Worm (Caenorhabditis elegans) whole organism, L4 larva: Measurements from ENCODE around the gene srsx-25.

Experiments
- F37D6.2 ChIP-seq: sonication (generic microtip); optimal IDR thresholded peaks from 2 replicates; lab custom pipeline; 2016; ENCODE audit warnings: mild to moderate bottlenecking, missing genetic modification characterization, missing compliant biosample characterization
- Y105C5A.15 ChIP-seq: fragments of 200-800 bp; sonication (Bioruptor generic); IDR thresholded peaks from 2 replicates; pipeline ENCODE4 v1.3.6; 2022; ENCODE audit warnings: missing genetic modification characterization, missing compliant biosample characterization
- ZK546.5 ChIP-seq, 2 experiments: sonication (generic microtip); optimal IDR thresholded peaks; 2 replicates each; lab custom pipeline; 2017; ENCODE audit warnings: missing biosample characterization in 2 of 2, missing genetic modification characterization in 2 of 2
- aha-1 ChIP-seq: fragments of 150-350 bp; peaks from one replicate; lab custom pipeline; 2014; ENCODE audit warnings: missing biosample characterization, missing genetic modification characterization
- arid-1 ChIP-seq: fragments of 200-800 bp; sonication (Bioruptor generic); conservative IDR thresholded peaks from 2 replicates; pipeline ENCODE4 v1.3.6; 2022; ENCODE audit warnings: missing genetic modification reagents, missing genetic modification characterization, missing compliant biosample characterization
- ceh-32 ChIP-seq: sonication (generic microtip); optimal IDR thresholded peaks from 2 replicates; lab custom pipeline; 2016; ENCODE audit warnings: mild to moderate bottlenecking, missing genetic modification characterization, missing compliant biosample characterization; ENCODE audit not compliant: poor library complexity
- ceh-82 ChIP-seq: sonication (generic microtip); optimal IDR thresholded peaks from 2 replicates; lab custom pipeline; 2017; ENCODE audit warnings: missing biosample characterization, missing genetic modification characterization
- ces-1 ChIP-seq: fragments of 150-350 bp; sonication (generic microtip); optimal IDR thresholded peaks from 4 replicates; lab custom pipeline; 2014; ENCODE audit warnings: missing biosample characterization, missing genetic modification reagents, missing genetic modification characterization
- cey-2 ChIP-seq: sonication (generic microtip); optimal IDR thresholded peaks from 3 replicates; lab custom pipeline; 2017; ENCODE audit warnings: missing genetic modification characterization, mild to moderate bottlenecking, missing compliant biosample characterization, antibody characterized with exemption, borderline replicate concordance; ENCODE audit not compliant: insufficient read depth
- ctbp-1 ChIP-seq: fragments of 200-800 bp; sonication (Bioruptor generic); IDR thresholded peaks from 2 replicates; pipeline ENCODE4 v1.3.6; 2022; ENCODE audit warnings: missing genetic modification reagents, missing genetic modification characterization, missing compliant biosample characterization
- daf-19 ChIP-seq: fragments of 200-800 bp; sonication (Bioruptor generic); conservative IDR thresholded peaks from 2 replicates; pipeline ENCODE4 v1.3.6; 2022; ENCODE audit warnings: missing genetic modification characterization, missing compliant biosample characterization
- daf-8 ChIP-seq: fragments of 200-800 bp; sonication (Bioruptor generic); IDR thresholded peaks from 2 replicates; pipeline ENCODE4 v1.3.6; 2022; ENCODE audit warnings: missing genetic modification characterization, missing compliant biosample characterization
- dmd-6 ChIP-seq: fragments of 200-800 bp; sonication (Bioruptor generic); IDR thresholded peaks from 2 replicates; pipeline ENCODE4 v1.3.6; 2022; ENCODE audit warnings: missing genetic modification reagents, missing genetic modification characterization, missing compliant biosample characterization
- dmd-8 ChIP-seq: fragments of 200-800 bp; sonication (Bioruptor generic); IDR thresholded peaks from 2 replicates; pipeline ENCODE4 v1.3.6; 2022; ENCODE audit warnings: missing genetic modification characterization, missing compliant biosample characterization
- duxl-1 ChIP-seq: sonication (generic microtip); optimal IDR thresholded peaks from 2 replicates; lab custom pipeline; 2016; ENCODE audit warnings: mild to moderate bottlenecking, missing genetic modification characterization, moderate library complexity, missing compliant biosample characterization; ENCODE audit not compliant: poor library complexity
- dve-1 ChIP-seq: sonication (generic microtip); optimal IDR thresholded peaks from 2 replicates; lab custom pipeline; 2017; ENCODE audit warnings: antibody characterized with exemption, mild to moderate bottlenecking, missing genetic modification characterization, missing compliant biosample characterization; ENCODE audit not compliant: insufficient read depth
- egl-43 ChIP-seq: fragments of 200-800 bp; sonication (Bioruptor generic); IDR thresholded peaks from 2 replicates; pipeline ENCODE4 v1.3.6; 2022; ENCODE audit warnings: missing genetic modification reagents, missing genetic modification characterization, missing compliant biosample characterization
- fkh-10 ChIP-seq: fragments of 150-350 bp; optimal IDR thresholded peaks from 2 replicates; lab custom pipeline; 2014; ENCODE audit warnings: missing biosample characterization, missing genetic modification reagents, missing genetic modification characterization
- hlh-11 ChIP-seq: fragments of 200-800 bp; sonication (Bioruptor generic); optimal IDR thresholded peaks from 2 replicates; lab custom pipeline; 2018; ENCODE audit warnings: mild to moderate bottlenecking, missing genetic modification characterization, missing compliant biosample characterization
- lim-7 ChIP-seq: fragments of 200-800 bp; sonication (Bioruptor generic); IDR thresholded peaks from 2 replicates; pipeline ENCODE4 v1.3.6; 2022; ENCODE audit warnings: missing genetic modification characterization, missing compliant biosample characterization
- lin-1 ChIP-seq: fragments of 200-800 bp; sonication (Bioruptor generic); IDR thresholded peaks from 2 replicates; pipeline ENCODE4 v1.3.6; 2022; ENCODE audit warnings: missing genetic modification reagents, missing genetic modification characterization, missing compliant biosample characterization
- lin-38 ChIP-seq: fragments of 200-800 bp; sonication (Bioruptor generic); IDR thresholded peaks from 2 replicates; pipeline ENCODE4 v1.3.6; 2022; ENCODE audit warnings: missing genetic modification reagents, missing genetic modification characterization, missing compliant biosample characterization
- lin-39 ChIP-seq: fragments of 150-350 bp; optimal IDR thresholded peaks from 2 replicates; lab custom pipeline; 2014; ENCODE audit warnings: missing biosample characterization, missing genetic modification reagents, missing genetic modification characterization
- lsy-2 ChIP-seq, 2 experiments: fragments of 150-350 bp in 1 of 2; sonication (generic microtip) in 1 of 2; optimal IDR thresholded peaks; 2 replicates each; lab custom pipeline; 2014 to 2017; ENCODE audit warnings: missing biosample characterization in 2 of 2, missing genetic modification characterization in 2 of 2
- madf-5 ChIP-seq, 2 experiments: fragments of 200-800 bp; sonication (Bioruptor generic); IDR thresholded peaks; 2 replicates each; pipeline ENCODE4 v1.3.6; 2022; ENCODE audit warnings: missing compliant biosample characterization in 2 of 2, missing genetic modification characterization in 2 of 2
- madf-9 ChIP-seq: fragments of 200-800 bp; sonication (Bioruptor generic); conservative IDR thresholded peaks from 2 replicates; pipeline ENCODE4 v1.3.6; 2022; ENCODE audit warnings: missing genetic modification reagents, missing genetic modification characterization, missing compliant biosample characterization
- mdt-29 ChIP-seq: fragments of 200-800 bp; sonication (Bioruptor generic); IDR thresholded peaks from 2 replicates; pipeline ENCODE4 v1.3.6; 2022; ENCODE audit warnings: missing genetic modification reagents, missing genetic modification characterization, missing compliant biosample characterization
- mes-2 ChIP-seq: sonication (generic microtip); optimal IDR thresholded peaks from 2 replicates; lab custom pipeline; 2016; ENCODE audit warnings: missing genotype, mild to moderate bottlenecking, missing genetic modification characterization, missing compliant biosample characterization; ENCODE audit not compliant: poor library complexity, severe bottlenecking
- nhr-10 ChIP-seq: fragments of 150-350 bp; optimal IDR thresholded peaks from 2 replicates; lab custom pipeline; 2014; ENCODE audit warnings: missing biosample characterization, missing genetic modification characterization
- nhr-111 ChIP-seq: fragments of 200-800 bp; sonication (Bioruptor generic); optimal IDR thresholded peaks from 2 replicates; lab custom pipeline; 2018; ENCODE audit warnings: mild to moderate bottlenecking, missing genetic modification characterization, missing compliant biosample characterization
- nhr-25 ChIP-seq: sonication (generic microtip); optimal IDR thresholded peaks from 2 replicates; lab custom pipeline; 2017; ENCODE audit warnings: missing genetic modification characterization, mild to moderate bottlenecking, missing compliant biosample characterization, antibody characterized with exemption, moderate library complexity, borderline replicate concordance; ENCODE audit not compliant: insufficient read depth
- nhr-41 ChIP-seq: fragments of 200-800 bp; sonication (Bioruptor generic); IDR thresholded peaks from 2 replicates; pipeline ENCODE4 v1.3.6; 2022; ENCODE audit warnings: missing genetic modification reagents, missing genetic modification characterization, missing compliant biosample characterization
- nhr-42 ChIP-seq: fragments of 200-800 bp; sonication (Bioruptor generic); IDR thresholded peaks from 2 replicates; pipeline ENCODE4 v1.3.6; 2022; ENCODE audit warnings: missing genetic modification characterization, missing compliant biosample characterization
- nhr-76 ChIP-seq: fragments of 150-350 bp; optimal IDR thresholded peaks from 2 replicates; lab custom pipeline; 2014; ENCODE audit warnings: missing biosample characterization, missing genetic modification characterization
- pha-4 ChIP-seq, 2 experiments: fragments of 150-350 bp in 1 of 2; fragments of 200-800 bp in 1 of 2; sonication (Bioruptor generic) in 1 of 2; IDR thresholded peaks in 1 of 2; optimal IDR thresholded peaks in 1 of 2; 2 replicates each; pipeline versions ENCODE4 v1.3.6 to Lab custom; 2014 to 2022; ENCODE audit warnings: missing genetic modification characterization in 2 of 2, missing genetic modification reagents in 2 of 2, missing biosample characterization in 1 of 2, missing compliant biosample characterization in 1 of 2
- snpc-1.2 ChIP-seq: fragments of 200-800 bp; sonication (Bioruptor generic); IDR thresholded peaks from 2 replicates; pipeline ENCODE4 v1.3.6; 2022; ENCODE audit warnings: missing genetic modification reagents, missing genetic modification characterization, missing compliant biosample characterization
- tra-1 ChIP-seq: fragments of 200-800 bp; sonication (Bioruptor generic); IDR thresholded peaks from 2 replicates; pipeline ENCODE4 v1.3.6; 2022; ENCODE audit warnings: missing genetic modification reagents, missing genetic modification characterization, missing compliant biosample characterization
- zag-1 ChIP-seq: fragments of 150-350 bp; optimal IDR thresholded peaks from 2 replicates; lab custom pipeline; 2014; ENCODE audit warnings: missing biosample characterization, missing genetic modification characterization
- zfp-3 ChIP-seq: fragments of 200-800 bp; sonication (Bioruptor generic); conservative IDR thresholded peaks from 2 replicates; pipeline ENCODE4 v1.3.6; 2022; ENCODE audit warnings: missing genetic modification reagents, missing genetic modification characterization, missing compliant biosample characterization

Gene srsx-25

ce11 chrIV:13389237-13389636, 24.3 kb downstream of the srsx-25 start:
- TF ChIP-seq snpc-1.2 (GFP tag; lab: Robert Waterston, UW) (0 out of 2 replicates have a peak, but pooled peaks have one; percentile 11), aha-1 (tag; lab: Kevin White, UChicago) (no peak), lsy-2 (tag; optimal IDR thresholded peaks at IDR 0.05; lab: Kevin White, UChicago) (no peak), lin-39 (tag; lab: Kevin White, UChicago) (no peak), F37D6.2 (no peak), mes-2 (tag; lab: Kevin White, UChicago) (no peak), hlh-11 (tag; lab: Kevin White, UChicago) (no peak), tra-1 (GFP tag; lab: Robert Waterston, UW) (0 out of 2 replicates have a peak, but pooled peaks have one; percentile 26), nhr-42 (GFP tag; lab: Robert Waterston, UW) (peak; percentile 33; the same call in 1 of the 2 replicates), zfp-3 (GFP tag; lab: Robert Waterston, UW) (no peak), nhr-111 (GFP tag; lab: Kevin White, UChicago) (peak; percentile 43), mdt-29 (no peak), fkh-10 (GFP tag; lab: Kevin White, UChicago) (no peak), ZK546.5 (tag; optimal IDR thresholded peaks at IDR 0.05; lab: Kevin White, UChicago) (no peak), lim-7 (GFP tag; lab: Robert Waterston, UW) (no peak), ceh-82 (tag; lab: Kevin White, UChicago) (no peak), ces-1 (no peak), dmd-8 (0 out of 2 replicates have a peak, but pooled peaks have one; percentile 49), dmd-6 (GFP tag; lab: Robert Waterston, UW) (no peak), nhr-10 (tag; lab: Kevin White, UChicago) (no peak), egl-43 (GFP tag; lab: Robert Waterston, UW) (peak; percentile 67), pha-4 (GFP tag; IDR thresholded peaks at IDR 0.05; lab: Robert Waterston, UW) (no peak), pha-4 (tag; optimal IDR thresholded peaks at IDR 0.05; lab: Kevin White, UChicago) (no peak), cey-2 (tag; lab: Kevin White, UChicago) (no peak), madf-9 (GFP tag; lab: Robert Waterston, UW) (no peak), ceh-32 (tag; lab: Kevin White, UChicago) (no peak), Y105C5A.15 (GFP tag; lab: Robert Waterston, UW) (0 out of 2 replicates have a peak, but pooled peaks have one; percentile 34), nhr-76 (tag; lab: Kevin White, UChicago) (no peak), arid-1 (GFP tag; lab: Robert Waterston, UW) (no peak), dve-1 (tag; lab: Kevin White, UChicago) (no peak), nhr-25 (tag; lab: Kevin White, UChicago) (no peak), daf-8 (GFP tag; lab: Robert Waterston, UW) (no peak), lin-38 (GFP tag; lab: Robert Waterston, UW) (no peak), duxl-1 (tag; lab: Kevin White, UChicago) (peak; percentile 34), daf-19 (GFP tag; lab: Robert Waterston, UW) (no peak), lin-1 (peak; percentile 38; the same call in 1 of the 2 replicates), ctbp-1 (GFP tag; lab: Robert Waterston, UW) (no peak), zag-1 (tag; lab: Kevin White, UChicago) (no peak), madf-5 (GFP tag; IDR thresholded peaks at IDR 0.05; lab: Robert Waterston, UW) (no peak), nhr-41 (GFP tag; lab: Robert Waterston, UW) (no peak)
